Fruit fly (Drosophila melanogaster): ENCODE measurements around the gene CLIP-190.
A peak's percentile ranks its signal among the peaks of the same experiment; 100 is the strongest.

The CLIP-190 gene

dm6 chr2L:17384331-17385220 is at the start of gene CLIP-190:
CLIP-190 (plus strand) TSS chr2L:17384700.
- TF ChIP-seq jing (GFP tag; optimal IDR thresholded peaks at IDR 0.05) (no peak), CG18599 (GFP tag; optimal IDR thresholded peaks at IDR 0.05) (no peak), CG5953 (GFP tag; IDR thresholded peaks at IDR 0.05) (no peak), en (GFP tag; optimal IDR thresholded peaks at IDR 0.05) (no peak), Chrac-16 (GFP tag; optimal IDR thresholded peaks at IDR 0.05) (no peak), CG17829 (tag; optimal IDR thresholded peaks at IDR 0.05) (no peak), CG14667 (GFP tag; IDR thresholded peaks at IDR 0.05) (no peak), tna (GFP tag; IDR thresholded peaks at IDR 0.05; ENCODE audit: partially characterized antibody) (peak; percentile 12), Trl (optimal IDR thresholded peaks at IDR 0.05) (no peak), Trl (GFP tag; optimal IDR thresholded peaks at IDR 0.05) (peak; percentile 9), gfzf (GFP tag; optimal IDR thresholded peaks at IDR 0.05) (peak; percentile 83), gcm (GFP tag; optimal IDR thresholded peaks at IDR 0.05) (no peak), corto (GFP tag; optimal IDR thresholded peaks at IDR 0.05) (peak; percentile 68), otp (GFP tag; IDR thresholded peaks at IDR 0.05) (no peak), CG4617 (GFP tag; optimal IDR thresholded peaks at IDR 0.05; ENCODE audit: borderline replicate concordance) (peak; percentile 71), psq (GFP tag; optimal IDR thresholded peaks at IDR 0.05) (no peak), CG43689 (GFP tag; IDR thresholded peaks at IDR 0.05) (no peak), CG12104 (GFP tag; optimal IDR thresholded peaks at IDR 0.05) (no peak), CG9932 (GFP tag; IDR thresholded peaks at IDR 0.05) (peak; percentile 68), CG8388 (GFP tag; optimal IDR thresholded peaks at IDR 0.05) (no peak), CG8281 (tag; optimal IDR thresholded peaks at IDR 0.05) (no peak), CG9876 (GFP tag; optimal IDR thresholded peaks at IDR 0.05) (no peak), zen2 (GFP tag; IDR thresholded peaks at IDR 0.05; ENCODE audit: partially characterized antibody) (peak; percentile 10; the same call in 1 of the 3 replicates), hbn (GFP tag; IDR thresholded peaks at IDR 0.05; ENCODE audit: partially characterized antibody) (peak; percentile 44; the same call in 1 of the 2 replicates), CG17186 (GFP tag; optimal IDR thresholded peaks at IDR 0.05) (peak; percentile 2), unc-4 (GFP tag; IDR thresholded peaks at IDR 0.05; ENCODE audit: partially characterized antibody) (peak; percentile 64), CG11560 (tag; IDR thresholded peaks at IDR 0.05) (no peak), CG3847 (GFP tag; IDR thresholded peaks at IDR 0.05) (peak; percentile 13; the same call in 1 of the 2 replicates), CkIIα-i1 (GFP tag; IDR thresholded peaks at IDR 0.05) (no peak), gce (GFP tag; IDR thresholded peaks at IDR 0.05) (no peak), fu2 (GFP tag; optimal IDR thresholded peaks at IDR 0.05) (no peak), Nf-YB (GFP tag; optimal IDR thresholded peaks at IDR 0.05) (no peak), Pdp1 (GFP tag; optimal IDR thresholded peaks at IDR 0.05) (peak in 1 of 2 experiments; percentile 65), TFAM (GFP tag; optimal IDR thresholded peaks at IDR 0.05) (no peak), maf-S (GFP tag; optimal IDR thresholded peaks at IDR 0.05) (no peak), CG2116 (GFP tag; optimal IDR thresholded peaks at IDR 0.05) (peak; percentile 90), ranshi (GFP tag; IDR thresholded peaks at IDR 0.05) (no peak), CG9727 (GFP tag; optimal IDR thresholded peaks at IDR 0.05) (no peak), ab (GFP tag; optimal IDR thresholded peaks at IDR 0.05) (no peak), Atf6 (GFP tag; IDR thresholded peaks at IDR 0.05) (no peak), CG6791 (GFP tag; IDR thresholded peaks at IDR 0.05; ENCODE audit: partially characterized antibody) (peak; percentile 85), shn (GFP tag; optimal IDR thresholded peaks at IDR 0.05) (no peak), CoRest (tag; optimal IDR thresholded peaks at IDR 0.05) (peak; percentile 26), Jarid2 (GFP tag; optimal IDR thresholded peaks at IDR 0.05) (no peak), NK7.1 (GFP tag; optimal IDR thresholded peaks at IDR 0.05) (no peak), sens (GFP tag) (peak; percentile 63), CG1529 (GFP tag; optimal IDR thresholded peaks at IDR 0.05) (no peak), Hmr (GFP tag; optimal IDR thresholded peaks at IDR 0.05) (peak; percentile 10), CG8478 (optimal IDR thresholded peaks at IDR 0.05) (no peak)
